Worm (Caenorhabditis elegans): Measurements from ENCODE around the gene F21C10.1.

DNA sequence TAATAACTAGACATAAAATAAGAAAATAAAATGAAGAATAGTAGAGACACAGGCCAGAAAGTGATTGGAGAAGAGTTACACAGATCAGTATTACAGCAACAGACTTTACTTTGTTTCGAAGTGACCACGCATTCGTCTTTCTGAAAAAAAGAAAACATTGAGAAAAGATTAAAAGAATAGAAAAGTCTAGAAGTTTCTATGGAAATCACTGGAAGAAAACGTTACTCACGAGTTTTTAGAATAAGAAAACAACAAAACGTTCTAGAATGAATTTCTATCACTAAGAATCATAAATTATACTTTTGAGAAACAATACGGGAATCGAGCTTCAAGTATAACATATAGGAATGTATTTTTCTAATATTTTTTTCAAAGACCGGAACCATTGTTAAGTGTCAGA lies 23.5 kb downstream of the F21C10.1 start:
- no peak for TF ChIP-seq mbf-1 (tag; optimal IDR thresholded peaks at IDR 0.05)
- no peak for TF ChIP-seq gmeb-1 (tag; optimal IDR thresholded peaks at IDR 0.05)
- no peak for TF ChIP-seq nhr-10 (tag; optimal IDR thresholded peaks at IDR 0.05)

All from whole organism, L2 larva.